Fruit fly (Drosophila melanogaster): ENCODE data around the gene CG34244.

DNA sequence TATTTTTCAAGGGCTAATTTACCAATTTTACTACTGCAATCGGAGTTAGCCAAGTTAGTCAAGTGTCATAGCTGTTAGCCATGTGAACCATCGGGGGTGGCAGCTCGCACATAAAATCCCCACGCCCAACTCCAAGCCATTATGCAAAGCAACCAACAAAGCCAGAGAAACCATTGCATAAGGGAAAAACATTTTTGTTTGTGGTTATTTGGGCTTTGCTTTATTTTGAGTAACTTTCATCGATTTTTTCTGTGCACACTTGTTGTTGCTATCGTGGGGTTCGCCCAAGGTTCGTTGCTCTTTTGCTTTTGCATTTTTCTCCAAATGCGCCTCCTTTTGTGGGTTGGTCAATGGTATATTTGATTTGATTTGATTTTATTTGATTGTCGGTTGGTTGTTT, 37.5 kb downstream of the CG34244 start:
- TF ChIP-seq tj (GFP tag; optimal IDR thresholded peaks at IDR 0.05) (no peak), CG33017 (tag; optimal IDR thresholded peaks at IDR 0.05) (no peak), CG14711 (tag; optimal IDR thresholded peaks at IDR 0.05) (no peak), CG7045 (GFP tag; optimal IDR thresholded peaks at IDR 0.05) (no peak), Crg-1 (GFP tag; optimal IDR thresholded peaks at IDR 0.05) (no peak)
